Worm (Caenorhabditis elegans) whole organism, L4 larva: ENCODE data around the gene str-68.
"Not testable (repeated sequence)": the region's sequence is repeated elsewhere in the genome, so short reads cannot be mapped to it uniquely, and the experiment has no call there.

ENCODE experiments used
- F37D6.2 ChIP-seq: sonication (generic microtip); optimal IDR thresholded peaks from 2 replicates; lab custom pipeline; 2016; ENCODE audit warnings: mild to moderate bottlenecking, missing genetic modification characterization, missing compliant biosample characterization
- F49E8.2 ChIP-seq: sonication (generic microtip); optimal IDR thresholded peaks from 2 replicates; lab custom pipeline; 2016; ENCODE audit warnings: missing compliant biosample characterization, mild to moderate bottlenecking, missing genetic modification characterization, borderline replicate concordance
- Y48G9A.11 ChIP-seq: fragments of 200-800 bp; sonication (Bioruptor generic); IDR thresholded peaks from 2 replicates; pipeline ENCODE4 v1.3.6; 2022; ENCODE audit warnings: missing genetic modification reagents, missing genetic modification characterization, missing compliant biosample characterization
- ZK546.5 ChIP-seq, 2 experiments: sonication (generic microtip); optimal IDR thresholded peaks; 2 replicates each; lab custom pipeline; 2017; ENCODE audit warnings: missing biosample characterization in 2 of 2, missing genetic modification characterization in 2 of 2
- aha-1 ChIP-seq: fragments of 150-350 bp; peaks from one replicate; lab custom pipeline; 2014; ENCODE audit warnings: missing biosample characterization, missing genetic modification characterization
- ceh-20 ChIP-seq: fragments of 200-800 bp; sonication (Bioruptor generic); IDR thresholded peaks from 2 replicates; pipeline ENCODE4 v1.3.6; 2022; ENCODE audit warnings: missing genetic modification reagents, missing genetic modification characterization, missing compliant biosample characterization
- ceh-28 ChIP-seq: fragments of 150-350 bp; optimal IDR thresholded peaks from 2 replicates; lab custom pipeline; 2014; ENCODE audit warnings: missing biosample characterization, missing genetic modification reagents, missing genetic modification characterization
- dpl-1 ChIP-seq: fragments of 150-350 bp; optimal IDR thresholded peaks from 2 replicates; lab custom pipeline; 2014; ENCODE audit warnings: missing biosample characterization, missing genetic modification reagents, missing genetic modification characterization
- egl-27 ChIP-seq: sonication (generic microtip); optimal IDR thresholded peaks from 3 replicates; lab custom pipeline; 2017; ENCODE audit warnings: missing biosample characterization, missing genetic modification reagents, missing genetic modification characterization
- gei-8 ChIP-seq: fragments of 200-800 bp; sonication (Bioruptor generic); optimal IDR thresholded peaks from 2 replicates; lab custom pipeline; 2018; ENCODE audit warnings: mild to moderate bottlenecking, missing genetic modification characterization, missing compliant biosample characterization
- hif-1 ChIP-seq, 2 experiments: sonication (generic microtip); optimal IDR thresholded peaks; 2 replicates each; lab custom pipeline; 2016 to 2017; ENCODE audit warnings: missing compliant biosample characterization in 2 of 2, missing genetic modification characterization in 2 of 2, missing genetic modification reagents in 2 of 2, missing genotype in 2 of 2, mild to moderate bottlenecking in 1 of 2
- lir-3 ChIP-seq: sonication (generic microtip); optimal IDR thresholded peaks from 2 replicates; lab custom pipeline; 2016; ENCODE audit warnings: mild to moderate bottlenecking, missing genetic modification characterization, missing compliant biosample characterization
- lsy-2 ChIP-seq, 2 experiments: fragments of 150-350 bp in 1 of 2; sonication (generic microtip) in 1 of 2; optimal IDR thresholded peaks; 2 replicates each; lab custom pipeline; 2014 to 2017; ENCODE audit warnings: missing biosample characterization in 2 of 2, missing genetic modification characterization in 2 of 2
- nhr-41 ChIP-seq: fragments of 200-800 bp; sonication (Bioruptor generic); IDR thresholded peaks from 2 replicates; pipeline ENCODE4 v1.3.6; 2022; ENCODE audit warnings: missing genetic modification reagents, missing genetic modification characterization, missing compliant biosample characterization
- nhr-6 ChIP-seq: fragments of 150-350 bp; optimal IDR thresholded peaks from 2 replicates; lab custom pipeline; 2014; ENCODE audit warnings: missing biosample characterization, missing genetic modification characterization
- nhr-76 ChIP-seq: fragments of 150-350 bp; optimal IDR thresholded peaks from 2 replicates; lab custom pipeline; 2014; ENCODE audit warnings: missing biosample characterization, missing genetic modification characterization
- pha-4 ChIP-seq, 2 experiments: fragments of 150-350 bp in 1 of 2; fragments of 200-800 bp in 1 of 2; sonication (Bioruptor generic) in 1 of 2; IDR thresholded peaks in 1 of 2; optimal IDR thresholded peaks in 1 of 2; 2 replicates each; pipeline versions ENCODE4 v1.3.6 to Lab custom; 2014 to 2022; ENCODE audit warnings: missing genetic modification characterization in 2 of 2, missing genetic modification reagents in 2 of 2, missing biosample characterization in 1 of 2, missing compliant biosample characterization in 1 of 2
- php-3 ChIP-seq: fragments of 200-800 bp; sonication (Bioruptor generic); IDR thresholded peaks from 2 replicates; pipeline ENCODE4 v1.3.6; 2022; ENCODE audit warnings: missing genetic modification reagents, missing genetic modification characterization, missing compliant biosample characterization
- saeg-2 ChIP-seq: fragments of 200-800 bp; sonication (Bioruptor generic); IDR thresholded peaks from 2 replicates; pipeline ENCODE4 v1.3.6; 2022; ENCODE audit warnings: missing genetic modification reagents, missing genetic modification characterization, missing compliant biosample characterization
- skn-1 ChIP-seq: fragments of 150-350 bp; optimal IDR thresholded peaks from 2 replicates; lab custom pipeline; 2014; ENCODE audit warnings: missing biosample characterization, missing genetic modification characterization
- unc-130 ChIP-seq: sonication (generic microtip); optimal IDR thresholded peaks from 2 replicates; lab custom pipeline; 2016; ENCODE audit warnings: missing genetic modification reagents, missing genetic modification characterization, missing compliant biosample characterization
- unc-39 ChIP-seq: sonication (generic microtip); optimal IDR thresholded peaks from 2 replicates; lab custom pipeline; 2017; ENCODE audit warnings: missing biosample characterization, missing genetic modification characterization
- unc-62 ChIP-seq, 3 experiments: fragments of 150-350 bp in 1 of 3; sonication (generic microtip); optimal IDR thresholded peaks in 2 of 3; peaks in 1 of 3; 1 replicate in 1 of 3; 2 replicates in 2 of 3; lab custom pipeline; 2014 to 2017; ENCODE audit warnings: missing biosample characterization in 3 of 3, missing genetic modification characterization in 3 of 3, missing genetic modification reagents in 3 of 3, missing genotype in 1 of 3
- zag-1 ChIP-seq: fragments of 150-350 bp; optimal IDR thresholded peaks from 2 replicates; lab custom pipeline; 2014; ENCODE audit warnings: missing biosample characterization, missing genetic modification characterization
- zfp-2 ChIP-seq: sonication (generic microtip); optimal IDR thresholded peaks from 2 replicates; lab custom pipeline; 2016; ENCODE audit warnings: mild to moderate bottlenecking, missing genetic modification characterization, missing compliant biosample characterization
- zfp-3 ChIP-seq: fragments of 200-800 bp; sonication (Bioruptor generic); conservative IDR thresholded peaks from 2 replicates; pipeline ENCODE4 v1.3.6; 2022; ENCODE audit warnings: missing genetic modification reagents, missing genetic modification characterization, missing compliant biosample characterization

The str-68 gene

ce11 chrV:3071548-3071947 is 35.8 kb downstream of the str-68 start, which contains the start of gene C50H11.13:
Gene C50H11.13, minus strand, starts transcription at chrV:3071648.
- TF ChIP-seq nhr-41, result no peak
- no peak for TF ChIP-seq zfp-2 (tag; lab: Kevin White, UChicago)
- no peak for TF ChIP-seq skn-1 (tag; lab: Kevin White, UChicago)
- no peak for TF ChIP-seq nhr-76 (tag; lab: Kevin White, UChicago)
- TF ChIP-seq zag-1 (tag; lab: Kevin White, UChicago), result no peak
- TF ChIP-seq php-3, result no peak
- no peak for TF ChIP-seq lir-3
- no peak for TF ChIP-seq hif-1 (tag; optimal IDR thresholded peaks at IDR 0.05; lab: Kevin White, UChicago)
- no peak for TF ChIP-seq ZK546.5 (tag; optimal IDR thresholded peaks at IDR 0.05; lab: Kevin White, UChicago)
- no peak for TF ChIP-seq F37D6.2 (tag; lab: Kevin White, UChicago)
- no peak for TF ChIP-seq egl-27 (tag; lab: Kevin White, UChicago)
- no peak for TF ChIP-seq dpl-1
- TF ChIP-seq unc-130 (GFP tag; lab: Kevin White, UChicago), result no peak
- TF ChIP-seq Y48G9A.11 (GFP tag; lab: Robert Waterston, UW), result no peak
- no peak for TF ChIP-seq saeg-2 (GFP tag; lab: Robert Waterston, UW)

- TF ChIP-seq nhr-6 (tag; lab: Kevin White, UChicago) (no peak), ceh-28 (tag; lab: Kevin White, UChicago) (no peak), zfp-3 (no peak), F49E8.2 (tag; lab: Kevin White, UChicago) (no peak), ceh-20 (GFP tag; lab: Robert Waterston, UW) (no peak), zfp-2 (tag; lab: Kevin White, UChicago) (no peak), Y48G9A.11 (GFP tag; lab: Robert Waterston, UW) (no peak)
Measured at ce11 chrV:3069101-3069500, 38.2 kb downstream of the str-68 start, which contains the start of gene str-40. Gene str-40, minus strand, starts transcription at chrV:3069201.

- TF ChIP-seq pha-4 (GFP tag; IDR thresholded peaks at IDR 0.05; lab: Robert Waterston, UW) (no peak), pha-4 (tag; optimal IDR thresholded peaks at IDR 0.05; lab: Kevin White, UChicago) (no peak), unc-62 (GFP tag; optimal IDR thresholded peaks at IDR 0.05 in 1 of 2; lab: Kevin White, UChicago) (peak in 1 of 2 experiments; percentile 11), unc-62 (tag; optimal IDR thresholded peaks at IDR 0.05; lab: Kevin White, UChicago) (no peak)
Measured at ce11 chrV:3065928-3066327, 41.4 kb downstream of the str-68 start, which contains the start of gene srh-185. Gene srh-185, plus strand, starts transcription at chrV:3066228.

- not testable (repeated sequence) for TF ChIP-seq zfp-2 (tag; lab: Kevin White, UChicago); lsy-2 (tag; optimal IDR thresholded peaks at IDR 0.05; lab: Kevin White, UChicago); skn-1 (tag; lab: Kevin White, UChicago)
Measured at ce11 chrV:3064418-3064817, 42.9 kb downstream of the str-68 start, which contains the start of gene srt-16. Gene srt-16, minus strand, starts transcription at chrV:3064518.

- no peak for TF ChIP-seq gei-8 (GFP tag; lab: Kevin White, UChicago)
- TF ChIP-seq unc-39 (tag; lab: Kevin White, UChicago), result no peak
Measured at ce11 chrV:3062078-3062477, 45.3 kb downstream of the str-68 start, which contains the start of gene srt-15. Gene srt-15, minus strand, starts transcription at chrV:3062178.

ce11 chrV:3058996-3059395 is 48.4 kb downstream of the str-68 start, which contains the start of gene str-244:
Gene str-244, minus strand, starts transcription at chrV:3059096.
- TF ChIP-seq ceh-20 (GFP tag; lab: Robert Waterston, UW), result no peak
- TF ChIP-seq aha-1 (tag; lab: Kevin White, UChicago), result peak; percentile 24
- TF ChIP-seq ZK546.5 (tag; optimal IDR thresholded peaks at IDR 0.05; lab: Kevin White, UChicago), result no peak
- TF ChIP-seq, all 104 proteins: peak for 1
